Worm (Caenorhabditis elegans): ENCODE results near the gene H12C20.7.
A peak's percentile ranks its signal among the peaks of the same experiment; 100 is the strongest.

H12C20.7 gene

DNA sequence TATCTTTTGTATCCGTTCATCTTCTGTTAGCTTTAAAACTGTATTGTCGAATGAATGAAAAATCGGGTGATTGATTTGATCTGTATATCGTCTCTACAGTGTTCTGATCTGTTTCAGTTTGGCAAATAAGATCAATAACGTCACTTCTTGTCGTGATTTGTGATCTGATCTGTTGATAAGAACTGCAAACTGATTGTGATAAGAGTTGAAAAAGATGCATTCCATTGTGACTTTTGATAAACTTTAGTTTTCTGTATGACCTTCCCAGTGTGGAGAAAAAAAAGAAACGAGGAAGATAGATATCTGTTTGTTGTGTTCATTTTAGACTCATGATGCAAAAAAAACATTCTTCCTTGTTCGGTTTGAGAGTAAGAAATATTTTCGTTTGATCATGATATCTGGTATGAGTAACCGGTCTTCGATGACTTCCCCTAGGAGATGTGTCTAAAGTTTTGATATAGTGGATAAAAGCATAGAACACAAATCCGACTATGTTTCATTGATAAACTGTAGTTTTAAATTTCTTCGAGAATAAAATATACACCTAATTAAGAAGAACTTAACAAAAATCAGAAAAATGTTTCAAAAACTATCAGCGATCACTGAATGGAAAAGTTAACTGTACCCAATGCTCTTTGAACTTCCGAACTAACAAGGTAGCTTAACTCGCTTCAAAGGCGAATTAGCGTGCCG is 42.2 kb upstream of the H12C20.7 start:
- TF ChIP-seq snpc-4 (tag; optimal IDR thresholded peaks at IDR 0.05) = no peak
- no peak for TF ChIP-seq aly-2 (tag; optimal IDR thresholded peaks at IDR 0.05)
- TF ChIP-seq nhr-23 (tag; optimal IDR thresholded peaks at IDR 0.05) = peak; percentile 14
- peak; percentile 60 for TF ChIP-seq nhr-129 (tag; optimal IDR thresholded peaks at IDR 0.05)
- TF ChIP-seq R02D3.7 (tag; optimal IDR thresholded peaks at IDR 0.05) = no peak
- no peak for TF ChIP-seq zag-1 (tag; optimal IDR thresholded peaks at IDR 0.05)
- peak; percentile 80 for TF ChIP-seq sma-3 (GFP tag; optimal IDR thresholded peaks at IDR 0.05)
- TF ChIP-seq unc-62 (GFP tag; optimal IDR thresholded peaks at IDR 0.05) = no peak
- no peak for TF ChIP-seq ceh-16 (tag; optimal IDR thresholded peaks at IDR 0.05)
- TF ChIP-seq fos-1 (tag; optimal IDR thresholded peaks at IDR 0.05) = peak; percentile 52
- no peak for TF ChIP-seq unc-39 (tag; optimal IDR thresholded peaks at IDR 0.05)
- peak; percentile 59 for TF ChIP-seq elt-1 (tag; optimal IDR thresholded peaks at IDR 0.05)
- TF ChIP-seq nhr-25 (tag; optimal IDR thresholded peaks at IDR 0.05) = peak; percentile 82
- TF ChIP-seq sem-4 (tag; optimal IDR thresholded peaks at IDR 0.05) = no peak
- TF ChIP-seq ztf-1 (GFP tag; conservative IDR thresholded peaks at IDR 0.05) = no peak
- TF ChIP-seq gmeb-1 (tag; optimal IDR thresholded peaks at IDR 0.05) = peak; percentile 21
- TF ChIP-seq Y55F3AM.14 (GFP tag; optimal IDR thresholded peaks at IDR 0.05) = no peak
- TF ChIP-seq egl-27 (tag; optimal IDR thresholded peaks at IDR 0.05) = no peak
- TF ChIP-seq F13H6.1 (tag; optimal IDR thresholded peaks at IDR 0.05) = no peak
- TF ChIP-seq unc-55 (GFP tag; optimal IDR thresholded peaks at IDR 0.05) = no peak
- TF ChIP-seq lsy-2 (tag; optimal IDR thresholded peaks at IDR 0.05) = peak in 1 of 2 experiments; percentile 28
- no peak for TF ChIP-seq peb-1 (tag; optimal IDR thresholded peaks at IDR 0.05)
- no peak for TF ChIP-seq mbf-1 (tag; optimal IDR thresholded peaks at IDR 0.05)
- peak; percentile 51 for TF ChIP-seq crh-2 (tag; optimal IDR thresholded peaks at IDR 0.05)
- TF ChIP-seq mdl-1 (tag; optimal IDR thresholded peaks at IDR 0.05) = no peak
- TF ChIP-seq nhr-6 (tag; optimal IDR thresholded peaks at IDR 0.05) = no peak
- no peak for TF ChIP-seq ZK546.5 (tag; optimal IDR thresholded peaks at IDR 0.05)
- no peak for TF ChIP-seq lin-11 (tag; optimal IDR thresholded peaks at IDR 0.05)
- TF ChIP-seq ama-1 (optimal IDR thresholded peaks at IDR 0.05) = no peak
- no peak for TF ChIP-seq nhr-12 (tag; optimal IDR thresholded peaks at IDR 0.05)
- no peak for TF ChIP-seq nhr-237 (tag; optimal IDR thresholded peaks at IDR 0.05)
- peak; percentile 2 for TF ChIP-seq skn-1 (tag; optimal IDR thresholded peaks at IDR 0.05)
- no peak for TF ChIP-seq ztf-4 (tag; optimal IDR thresholded peaks at IDR 0.05)
- TF ChIP-seq nhr-10 (tag; optimal IDR thresholded peaks at IDR 0.05) = no peak
- peak; percentile 59 for TF ChIP-seq blmp-1 (tag; optimal IDR thresholded peaks at IDR 0.05; ENCODE audit: insufficient read depth)
- no peak for TF ChIP-seq mab-5 (tag; optimal IDR thresholded peaks at IDR 0.05)
- TF ChIP-seq elt-3 (tag; optimal IDR thresholded peaks at IDR 0.05) = no peak
- TF ChIP-seq nhr-11 (tag; optimal IDR thresholded peaks at IDR 0.05) = no peak
- no peak for TF ChIP-seq ztf-11 (tag; optimal IDR thresholded peaks at IDR 0.05)
- TF ChIP-seq dmd-4 (tag; optimal IDR thresholded peaks at IDR 0.05) = no peak
- TF ChIP-seq alr-1 (tag; optimal IDR thresholded peaks at IDR 0.05) = no peak
- no peak for TF ChIP-seq nhr-77 (tag; optimal IDR thresholded peaks at IDR 0.05)
- TF ChIP-seq C34F6.9 (tag; optimal IDR thresholded peaks at IDR 0.05) = no peak
- TF ChIP-seq lin-39 (tag; optimal IDR thresholded peaks at IDR 0.05) = no peak
- peak; percentile 88 for TF ChIP-seq sma-9 (GFP tag; optimal IDR thresholded peaks at IDR 0.05)
- TF ChIP-seq sma-9 (tag; optimal IDR thresholded peaks at IDR 0.05) = no peak
- peak; percentile 42 for TF ChIP-seq lin-13 (GFP tag; optimal IDR thresholded peaks at IDR 0.05)
- no peak for TF ChIP-seq ceh-82 (tag; optimal IDR thresholded peaks at IDR 0.05)
- peak; percentile 77 for TF ChIP-seq nhr-21 (tag; optimal IDR thresholded peaks at IDR 0.05)

All from whole organism, L2 larva.